Worm (Caenorhabditis elegans) whole organism, mixed stage, embryonic: ENCODE measurements around the gene B0001.5.

Experiments
- lin-32 ChIP-seq: fragments of 200-800 bp; sonication (Bioruptor generic); optimal IDR thresholded peaks from 2 replicates; lab custom pipeline; 2018; ENCODE audit warnings: mild to moderate bottlenecking, missing genetic modification characterization, missing compliant biosample characterization
- lsy-2 ChIP-seq: fragments of 150-350 bp; optimal IDR thresholded peaks from 2 replicates; lab custom pipeline; 2014; ENCODE audit warnings: missing biosample characterization, missing genetic modification characterization

- TF ChIP-seq lin-32 (GFP tag; lab: Kevin White, UChicago) (no peak), lsy-2 (tag; lab: Kevin White, UChicago) (no peak)
Measured at ce11 chrIV:12145681-12146080, 2.5 kb upstream of the B0001.5 start, which contains the start of gene B0001.3.
